Worm (Caenorhabditis elegans) whole organism, L3 larva: ENCODE results near the gene erd-2.1.

Source experiments
- ZK546.5 ChIP-seq: sonication (generic microtip); optimal IDR thresholded peaks from 2 replicates; lab custom pipeline; 2017; ENCODE audit warnings: missing biosample characterization, missing genetic modification characterization
- egl-27 ChIP-seq: sonication (generic microtip); optimal IDR thresholded peaks from 4 replicates; lab custom pipeline; 2017; ENCODE audit warnings: missing biosample characterization, missing genetic modification reagents, missing genetic modification characterization
- fkh-10 ChIP-seq: sonication (generic microtip); optimal IDR thresholded peaks from 2 replicates; lab custom pipeline; 2017; ENCODE audit warnings: missing biosample characterization, missing genetic modification reagents, missing genetic modification characterization
- mdl-1 ChIP-seq: fragments of 150-350 bp; optimal IDR thresholded peaks from 2 replicates; lab custom pipeline; 2014; ENCODE audit warnings: missing biosample characterization, missing genetic modification characterization
- nhr-237 ChIP-seq: fragments of 150-350 bp; optimal IDR thresholded peaks from 2 replicates; lab custom pipeline; 2014; ENCODE audit warnings: missing biosample characterization, missing genetic modification characterization
- snpc-4 ChIP-seq: fragments of 150-350 bp; optimal IDR thresholded peaks from 2 replicates; lab custom pipeline; 2014; ENCODE audit warnings: missing biosample characterization, missing genetic modification characterization
- tbx-2 ChIP-seq: sonication (generic microtip); optimal IDR thresholded peaks from 2 replicates; lab custom pipeline; 2016; ENCODE audit warnings: mild to moderate bottlenecking, missing genetic modification characterization, missing compliant biosample characterization
- unc-39 ChIP-seq: sonication (generic microtip); optimal IDR thresholded peaks from 4 replicates; lab custom pipeline; 2017; ENCODE audit warnings: missing biosample characterization, missing genetic modification characterization

DNA sequence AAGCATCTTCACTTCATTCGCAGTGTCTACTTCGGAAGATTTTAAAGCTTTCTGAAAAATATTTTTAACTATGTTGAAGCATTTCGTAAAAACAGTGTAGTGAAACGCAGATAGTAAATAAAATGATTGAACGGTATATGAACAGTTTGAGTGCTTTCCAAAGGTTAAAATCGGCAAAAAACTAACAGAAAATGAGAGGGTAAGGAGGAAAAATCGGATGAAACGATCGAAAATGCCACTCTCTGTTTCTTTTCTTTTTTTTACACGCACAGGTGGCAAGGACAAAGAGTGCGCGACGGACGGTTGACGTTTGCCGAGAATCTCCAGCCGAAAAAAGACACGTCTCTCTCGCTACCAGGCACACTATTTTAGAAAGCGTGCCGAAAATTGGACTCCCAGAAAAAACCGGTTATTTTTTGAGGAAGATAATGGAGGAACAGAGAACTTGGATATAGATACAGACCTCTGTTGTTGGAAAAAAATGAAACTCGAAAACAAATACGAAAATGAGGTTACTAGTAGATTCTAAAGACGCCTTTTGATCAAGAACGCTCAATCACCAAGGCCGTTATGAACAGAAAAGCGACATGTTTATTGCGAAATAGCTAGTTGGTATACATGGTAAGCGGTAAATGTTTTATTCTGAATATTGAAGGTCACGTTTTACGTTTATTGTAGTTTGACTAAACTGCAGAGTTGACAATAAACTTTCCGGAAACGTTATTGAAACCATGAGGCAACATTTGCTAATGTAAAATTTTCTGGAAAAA lies 35.9 kb upstream of the erd-2.1 start, which contains the start of gene myrf-2:
- TF ChIP-seq mdl-1, result no peak
- no peak for TF ChIP-seq fkh-10
- no peak for TF ChIP-seq nhr-237 (tag; lab: Kevin White, UChicago)
- no peak for TF ChIP-seq snpc-4 (tag; lab: Kevin White, UChicago)
- TF ChIP-seq egl-27 (tag; lab: Kevin White, UChicago), result no peak
- no peak for TF ChIP-seq unc-39 (tag; lab: Kevin White, UChicago)
- TF ChIP-seq tbx-2, result no peak
- TF ChIP-seq ZK546.5 (tag; lab: Kevin White, UChicago), result no peak
